Worm (Caenorhabditis elegans) whole organism, late embryonic: Measurements from ENCODE around the gene Y57G11B.3.

Experiments
- ama-1 ChIP-seq: fragments of 150-350 bp; optimal IDR thresholded peaks from 2 replicates; lab custom pipeline; 2014
- ceh-18 ChIP-seq: sonication (generic microtip); optimal IDR thresholded peaks from 2 replicates; lab custom pipeline; 2016; ENCODE audit warnings: missing genetic modification characterization, missing compliant biosample characterization
- elt-2 ChIP-seq: sonication (generic microtip); optimal IDR thresholded peaks from 2 replicates; lab custom pipeline; 2016; ENCODE audit warnings: missing genetic modification reagents, missing genetic modification characterization, missing compliant biosample characterization
- ets-4 ChIP-seq: sonication (generic microtip); optimal IDR thresholded peaks from 2 replicates; lab custom pipeline; 2016; ENCODE audit warnings: missing genetic modification characterization, missing compliant biosample characterization
- fkh-10 ChIP-seq: fragments of 150-350 bp; optimal IDR thresholded peaks from 2 replicates; lab custom pipeline; 2014; ENCODE audit warnings: missing biosample characterization, missing genetic modification reagents, missing genetic modification characterization
- hlh-8 ChIP-seq: sonication (generic microtip); optimal IDR thresholded peaks from 2 replicates; lab custom pipeline; 2016; ENCODE audit warnings: missing genotype, missing genetic modification characterization, missing compliant biosample characterization
- pag-3 ChIP-seq: sonication (generic microtip); optimal IDR thresholded peaks from 2 replicates; lab custom pipeline; 2016; ENCODE audit warnings: missing compliant biosample characterization, missing genetic modification characterization, borderline replicate concordance
- ref-2 ChIP-seq: sonication (generic microtip); optimal IDR thresholded peaks from 2 replicates; lab custom pipeline; 2016; ENCODE audit warnings: missing genetic modification characterization, missing compliant biosample characterization
- syd-9 ChIP-seq: sonication (generic microtip); optimal IDR thresholded peaks from 2 replicates; lab custom pipeline; 2016; ENCODE audit warnings: mild to moderate bottlenecking, missing genetic modification characterization, moderate library complexity, missing compliant biosample characterization

ce11 chrIV:14599321-14599720 is 25.1 kb upstream of the Y57G11B.3 start:
- TF ChIP-seq ama-1 (lab: Kevin White, UChicago) (no peak), hlh-8 (tag; lab: Kevin White, UChicago) (no peak), syd-9 (tag; lab: Kevin White, UChicago) (no peak), pag-3 (no peak), ceh-18 (tag; lab: Kevin White, UChicago) (no peak), ref-2 (tag; lab: Kevin White, UChicago) (no peak), fkh-10 (GFP tag; lab: Kevin White, UChicago) (no peak), ets-4 (tag; lab: Kevin White, UChicago) (no peak), elt-2 (tag; lab: Kevin White, UChicago) (no peak)
